Fruit fly (Drosophila melanogaster) whole organism, embryonic: ENCODE measurements around the gene GstD5.

ENCODE experiments used
- BEAF-32 ChIP-seq: fragments of 200-800 bp; sonication (Bioruptor generic); optimal IDR thresholded peaks from 3 replicates; lab custom pipeline; 2017; ENCODE audit warnings: missing biosample characterization, missing genetic modification characterization, mild to moderate bottlenecking, moderate library complexity, missing genetic modification reagents
- CG10979 ChIP-seq: fragments of 200-800 bp; sonication (Bioruptor generic); optimal IDR thresholded peaks from 2 replicates; lab custom pipeline; 2018; ENCODE audit warnings: missing biosample characterization, mild to moderate bottlenecking, missing genetic modification characterization, moderate library complexity
- CG11247 ChIP-seq: fragments of 200-800 bp; sonication (Bioruptor generic); IDR thresholded peaks from 2 replicates; pipeline ENCODE4 v1.3.6; 2022; ENCODE audit warnings: missing biosample characterization, missing genetic modification characterization
- CG12391 ChIP-seq: fragments of 200-800 bp; sonication (Bioruptor generic); optimal IDR thresholded peaks from 3 replicates; lab custom pipeline; 2018; ENCODE audit warnings: missing biosample characterization, mild to moderate bottlenecking, missing genetic modification characterization, moderate library complexity
- CG14710 ChIP-seq: fragments of 200-800 bp; sonication (Bioruptor generic); optimal IDR thresholded peaks from 3 replicates; lab custom pipeline; 2019; ENCODE audit warnings: missing biosample characterization, mild to moderate bottlenecking, missing genetic modification characterization, moderate library complexity
- CG15601 ChIP-seq: fragments of 200-800 bp; sonication (Bioruptor generic); optimal IDR thresholded peaks from 3 replicates; lab custom pipeline; 2019; ENCODE audit warnings: missing biosample characterization, mild to moderate bottlenecking, missing genetic modification characterization, moderate library complexity
- CG16813 ChIP-seq: fragments of 200-800 bp; sonication (Bioruptor generic); IDR thresholded peaks from 3 replicates; pipeline ENCODE4 v1.3.6; 2022; ENCODE audit warnings: missing biosample characterization, missing genetic modification characterization; ENCODE audit not compliant: partially characterized antibody
- CG17829 ChIP-seq: fragments of 200-800 bp; optimal IDR thresholded peaks from 2 replicates; lab custom pipeline; 2019; ENCODE audit warnings: missing biosample characterization, mild to moderate bottlenecking, missing genetic modification characterization, moderate library complexity
- CG42726 ChIP-seq: fragments of 200-800 bp; sonication (Bioruptor generic); IDR thresholded peaks from 2 replicates; pipeline ENCODE4 v1.3.6; 2022; ENCODE audit warnings: missing biosample characterization, missing genetic modification characterization; ENCODE audit not compliant: partially characterized antibody
- CG4617 ChIP-seq: fragments of 200-800 bp; sonication (Bioruptor generic); optimal IDR thresholded peaks from 3 replicates; lab custom pipeline; 2016; ENCODE audit warnings: missing biosample characterization, missing genetic modification characterization, borderline replicate concordance
- CG5180 ChIP-seq: fragments of 200-800 bp; sonication (Bioruptor generic); optimal IDR thresholded peaks from 3 replicates; lab custom pipeline; 2017; ENCODE audit warnings: missing biosample characterization, missing genetic modification characterization, mild to moderate bottlenecking, moderate library complexity, missing genetic modification reagents
- CG7271 ChIP-seq: fragments of 200-800 bp; sonication (Bioruptor generic); optimal IDR thresholded peaks from 2 replicates; lab custom pipeline; 2018; ENCODE audit warnings: missing biosample characterization, mild to moderate bottlenecking, missing genetic modification characterization, moderate library complexity
- CG7928 ChIP-seq: fragments of 200-800 bp; sonication (Bioruptor generic); optimal IDR thresholded peaks from 2 replicates; lab custom pipeline; 2017; ENCODE audit warnings: missing biosample characterization, mild to moderate bottlenecking, missing genetic modification characterization
- CG8944 ChIP-seq: fragments of 200-800 bp; sonication (Bioruptor generic); optimal IDR thresholded peaks from 3 replicates; lab custom pipeline; 2016; ENCODE audit warnings: missing biosample characterization, missing genetic modification characterization
- CG9727 ChIP-seq: fragments of 200-800 bp; sonication (Bioruptor generic); optimal IDR thresholded peaks from 3 replicates; lab custom pipeline; 2017; ENCODE audit warnings: missing biosample characterization, mild to moderate bottlenecking, missing genetic modification characterization
- CoRest ChIP-seq: fragments of 200-800 bp; sonication (Bioruptor generic); optimal IDR thresholded peaks from 3 replicates; lab custom pipeline; 2018; ENCODE audit warnings: missing biosample characterization, mild to moderate bottlenecking, missing genetic modification characterization, moderate library complexity
- Dp ChIP-seq: fragments of 200-800 bp; sonication (Bioruptor generic); optimal IDR thresholded peaks from 2 replicates; lab custom pipeline; 2018; ENCODE audit warnings: missing biosample characterization, mild to moderate bottlenecking, missing genetic modification characterization, moderate library complexity
- E2f2 ChIP-seq: fragments of 200-800 bp; sonication (Bioruptor generic); IDR thresholded peaks from 2 replicates; pipeline ENCODE4 v1.3.6; 2022; ENCODE audit warnings: missing biosample characterization, missing genetic modification characterization
- Eip74EF ChIP-seq, 2 experiments: fragments of 200-800 bp in 1 of 2; fragments of >200 bp in 1 of 2; sonication (Bioruptor generic) in 1 of 2; optimal IDR thresholded peaks; 2 replicates each; lab custom pipeline; 2017 to 2019; ENCODE audit warnings: missing biosample characterization in 2 of 2, missing genetic modification characterization in 2 of 2, mild to moderate bottlenecking in 1 of 2, moderate library complexity in 1 of 2
- HmgZ ChIP-seq: fragments of 200-800 bp; sonication (Bioruptor generic); optimal IDR thresholded peaks from 2 replicates; lab custom pipeline; 2018; ENCODE audit warnings: missing biosample characterization, mild to moderate bottlenecking, missing genetic modification characterization
- Hr39 ChIP-seq: fragments of >200 bp; optimal IDR thresholded peaks from 2 replicates; lab custom pipeline; 2017
- MBD-R2 ChIP-seq: fragments of 200-800 bp; sonication (Bioruptor generic); IDR thresholded peaks from 2 replicates; pipeline ENCODE4 v1.3.6; 2022; ENCODE audit warnings: missing biosample characterization, missing genetic modification characterization
- Med ChIP-seq: fragments of 200-800 bp; sonication (Bioruptor generic); peaks from one replicate; lab custom pipeline; 2016; ENCODE audit warnings: missing biosample characterization, missing genetic modification characterization, mild to moderate bottlenecking, inconsistent platforms, moderate library complexity
- NFAT ChIP-seq: fragments of 200-800 bp; sonication (Bioruptor generic); IDR thresholded peaks from 2 replicates; pipeline ENCODE4 v1.3.6; 2022; ENCODE audit warnings: missing biosample characterization, missing genetic modification characterization
- Rfx ChIP-seq: fragments of 200-800 bp; sonication (Bioruptor generic); IDR thresholded peaks from 2 replicates; pipeline ENCODE4 v1.3.6; 2022; ENCODE audit warnings: missing biosample characterization, missing genetic modification characterization
- Sin3A ChIP-seq: fragments of >200 bp; optimal IDR thresholded peaks from 2 replicates; lab custom pipeline; 2018
- amos ChIP-seq: fragments of 200-800 bp; sonication (Bioruptor generic); IDR thresholded peaks from 2 replicates; pipeline ENCODE4 v1.3.6; 2022; ENCODE audit warnings: missing biosample characterization, missing genetic modification characterization; ENCODE audit not compliant: partially characterized antibody
- chinmo ChIP-seq: fragments of 200-800 bp; sonication (Bioruptor generic); IDR thresholded peaks from 4 replicates; pipeline ENCODE4 v1.3.6; 2022; ENCODE audit warnings: missing biosample characterization, missing genetic modification characterization; ENCODE audit not compliant: partially characterized antibody
- dmrt11E ChIP-seq: fragments of 200-800 bp; sonication (Bioruptor generic); optimal IDR thresholded peaks from 3 replicates; lab custom pipeline; 2018; ENCODE audit warnings: missing biosample characterization, mild to moderate bottlenecking, missing genetic modification characterization, moderate library complexity
- gcm ChIP-seq: fragments of 200-800 bp; sonication (Bioruptor generic); optimal IDR thresholded peaks from 2 replicates; lab custom pipeline; 2019; ENCODE audit warnings: missing biosample characterization, mild to moderate bottlenecking, missing genetic modification characterization, moderate library complexity
- hb ChIP-seq: fragments of 200-800 bp; sonication (Bioruptor generic); IDR thresholded peaks from 3 replicates; pipeline ENCODE4 v1.3.6; 2022; ENCODE audit warnings: missing biosample characterization, missing genetic modification characterization; ENCODE audit not compliant: partially characterized antibody
- hkb ChIP-seq, 2 experiments: fragments of 200-800 bp in 1 of 2; fragments of >200 bp in 1 of 2; sonication (Bioruptor generic) in 1 of 2; IDR thresholded peaks in 1 of 2; optimal IDR thresholded peaks in 1 of 2; 2 replicates each; pipeline versions ENCODE4 v1.3.6 to Lab custom; 2017 to 2022; ENCODE audit warnings: missing biosample characterization in 1 of 2, missing genetic modification characterization in 1 of 2
- insv ChIP-seq, 2 experiments: fragments of 200-800 bp; sonication (Bioruptor generic); optimal IDR thresholded peaks; 3 replicates each; lab custom pipeline; 2016 to 2018; ENCODE audit warnings: missing biosample characterization in 2 of 2, missing genetic modification characterization in 2 of 2
- kay ChIP-seq: fragments of 200-800 bp; sonication (Bioruptor generic); optimal IDR thresholded peaks from 2 replicates; lab custom pipeline; 2016; ENCODE audit warnings: missing biosample characterization, missing genetic modification characterization
- knrl ChIP-seq: fragments of 200-800 bp; sonication (Bioruptor generic); IDR thresholded peaks from 3 replicates; pipeline ENCODE4 v1.3.6; 2022; ENCODE audit warnings: missing biosample characterization, missing genetic modification characterization; ENCODE audit not compliant: partially characterized antibody
- lola ChIP-seq, 3 experiments: fragments of >200 bp in 2 of 3; fragments of 200-800 bp in 1 of 3; sonication (Bioruptor generic) in 1 of 3; optimal IDR thresholded peaks; 2 replicates each; lab custom pipeline; 2017 to 2019; ENCODE audit warnings: missing biosample characterization in 3 of 3, missing genetic modification characterization in 3 of 3, mild to moderate bottlenecking in 1 of 3, moderate library complexity in 1 of 3
- p53 ChIP-seq: fragments of 200-800 bp; sonication (Bioruptor generic); optimal IDR thresholded peaks from 2 replicates; lab custom pipeline; 2016; ENCODE audit warnings: missing biosample characterization, missing genetic modification characterization
- pan ChIP-seq, 4 experiments: fragments of >200 bp in 3 of 4; fragments of 200-800 bp in 1 of 4; sonication (Bioruptor generic) in 1 of 4; optimal IDR thresholded peaks in 3 of 4; IDR thresholded peaks in 1 of 4; 2 replicates each; pipeline versions ENCODE4 v1.3.6 to Lab custom; 2017 to 2022; ENCODE audit warnings: missing biosample characterization in 2 of 4, missing genetic modification characterization in 2 of 4, mixed read lengths in 1 of 4
- pnt ChIP-seq: fragments of 200-800 bp; sonication (Bioruptor generic); optimal IDR thresholded peaks from 3 replicates; lab custom pipeline; 2016; ENCODE audit warnings: missing biosample characterization, missing genetic modification characterization
- pum ChIP-seq: fragments of 200-800 bp; sonication (Bioruptor generic); optimal IDR thresholded peaks from 2 replicates; lab custom pipeline; 2016; ENCODE audit warnings: missing biosample characterization, missing genetic modification characterization
- sr ChIP-seq: fragments of 200-800 bp; sonication (Bioruptor generic); IDR thresholded peaks from 3 replicates; pipeline ENCODE4 v1.3.6; 2022; ENCODE audit warnings: missing biosample characterization, missing genetic modification characterization
- trem ChIP-seq: fragments of 200-800 bp; optimal IDR thresholded peaks from 3 replicates; lab custom pipeline; 2019; ENCODE audit warnings: missing biosample characterization, mild to moderate bottlenecking, missing genetic modification characterization, moderate library complexity
- vnd ChIP-seq: fragments of 200-800 bp; sonication (Bioruptor generic); IDR thresholded peaks from 3 replicates; pipeline ENCODE4 v1.3.6; 2022; ENCODE audit warnings: missing biosample characterization, missing genetic modification characterization; ENCODE audit not compliant: partially characterized antibody
- wek ChIP-seq: fragments of 200-800 bp; sonication (Bioruptor generic); optimal IDR thresholded peaks from 3 replicates; lab custom pipeline; 2018; ENCODE audit warnings: missing biosample characterization, mild to moderate bottlenecking, missing genetic modification characterization, moderate library complexity
- zen2 ChIP-seq: fragments of 200-800 bp; sonication (Bioruptor generic); IDR thresholded peaks from 3 replicates; pipeline ENCODE4 v1.3.6; 2022; ENCODE audit warnings: missing biosample characterization, missing genetic modification characterization; ENCODE audit not compliant: partially characterized antibody
- zfh1 ChIP-seq: fragments of 200-800 bp; sonication (Bioruptor generic); IDR thresholded peaks from 3 replicates; pipeline ENCODE4 v1.3.6; 2022; ENCODE audit warnings: missing biosample characterization, missing genetic modification characterization

Gene GstD5

dm6 chr3R:12413274-12413958 is 37.9 kb downstream of the GstD5 start, which contains the start of the genes Dip-C and pps (continued):
- TF ChIP-seq lola (GFP tag; optimal IDR thresholded peaks at IDR 0.05; lab: Kevin White, UChicago) (no peak), CG16813 (GFP tag; lab: Robert Waterston, UW) (peak; percentile 70), hb (GFP tag; lab: Robert Waterston, UW) (peak; percentile 40; the same call in 1 of the 3 replicates), trem (tag; lab: Kevin White, UChicago) (peak; percentile 57), Rfx (GFP tag; lab: Robert Waterston, UW) (0 out of 2 replicates have a peak, but pooled peaks have one; percentile 12), knrl (GFP tag; lab: Robert Waterston, UW) (peak; percentile 76), zen2 (GFP tag; lab: Robert Waterston, UW) (peak; percentile 55; the same call in 2 of the 3 replicates), NFAT (GFP tag; lab: Robert Waterston, UW) (no peak), CG42726 (GFP tag; lab: Robert Waterston, UW) (peak; percentile 52; the same call in 1 of the 2 replicates), BEAF-32 (GFP tag; lab: Kevin White, UChicago) (peak; percentile 82), Eip74EF (GFP tag; optimal IDR thresholded peaks at IDR 0.05; lab: Kevin White, UChicago) (no peak), CG4617 (peak; percentile 85), zfh1 (GFP tag; lab: Robert Waterston, UW) (no peak), E2f2 (GFP tag; lab: Robert Waterston, UW) (peak; percentile 20; the same call in 1 of the 2 replicates), kay (GFP tag; lab: Kevin White, UChicago) (no peak), CG12391 (tag; lab: Kevin White, UChicago) (peak; percentile 52), MBD-R2 (GFP tag; lab: Robert Waterston, UW) (peak; percentile 84), dmrt11E (tag; lab: Kevin White, UChicago) (no peak), CG7928 (GFP tag; lab: Kevin White, UChicago) (no peak), Hr39 (lab: Kevin White, UChicago) (no peak), wek (GFP tag; lab: Kevin White, UChicago) (peak; percentile 13), CG10979 (tag; lab: Kevin White, UChicago) (peak; percentile 18), gcm (GFP tag; lab: Kevin White, UChicago) (peak; percentile 60), Med (GFP tag; lab: Kevin White, UChicago) (peak; percentile 44), CG8944 (GFP tag; lab: Kevin White, UChicago) (no peak), CG9727 (GFP tag; lab: Kevin White, UChicago) (peak; percentile 28), pan (optimal IDR thresholded peaks at IDR 0.05; lab: Kevin White, UChicago) (no peak), pan (GFP tag; optimal IDR thresholded peaks at IDR 0.05 in 1 of 2, IDR thresholded peaks at IDR 0.05 in 1 of 2) (peak in 1 of 2 experiments; percentile 9), amos (GFP tag; lab: Robert Waterston, UW) (peak; percentile 82), CG7271 (tag; lab: Kevin White, UChicago) (no peak), CG15601 (no peak), CG17829 (tag; lab: Kevin White, UChicago) (peak; percentile 56), sr (GFP tag; lab: Robert Waterston, UW) (no peak), CG14710 (tag; lab: Kevin White, UChicago) (peak; percentile 58), chinmo (GFP tag; lab: Robert Waterston, UW) (no peak), HmgZ (tag; lab: Kevin White, UChicago) (peak; percentile 12), hkb (optimal IDR thresholded peaks at IDR 0.05; lab: Kevin White, UChicago) (no peak), hkb (GFP tag; IDR thresholded peaks at IDR 0.05; lab: Robert Waterston, UW) (no peak), vnd (peak; percentile 58; the same call in 2 of the 3 replicates), pnt (no peak), CG5180 (GFP tag; lab: Kevin White, UChicago) (no peak), p53 (GFP tag; lab: Kevin White, UChicago) (no peak), Dp (GFP tag; lab: Kevin White, UChicago) (peak; percentile 29), insv (GFP tag; optimal IDR thresholded peaks at IDR 0.05; lab: Kevin White, UChicago) (peak in 1 of 2 experiments; percentile 22), Sin3A (peak; percentile 61), pum (GFP tag; lab: Kevin White, UChicago) (no peak), CG11247 (GFP tag; lab: Robert Waterston, UW) (no peak), CoRest (tag; lab: Kevin White, UChicago) (peak; percentile 46)
